Fruit fly (Drosophila melanogaster) whole organism, embryonic: Measurements from ENCODE around the gene Sidpn.

Experiments
- Aef1 ChIP-seq: fragments of 200-800 bp; sonication (Bioruptor generic); IDR thresholded peaks from 3 replicates; pipeline ENCODE4 v1.3.6; 2022; ENCODE audit warnings: missing biosample characterization, missing genetic modification characterization
- Asciz ChIP-seq: fragments of 200-800 bp; sonication (Bioruptor generic); optimal IDR thresholded peaks from 2 replicates; lab custom pipeline; 2017; ENCODE audit warnings: missing biosample characterization, mild to moderate bottlenecking, missing genetic modification characterization, missing genetic modification reagents
- CG1024 ChIP-seq: fragments of 200-800 bp; sonication (Bioruptor generic); IDR thresholded peaks from 2 replicates; pipeline ENCODE4 v1.3.6; 2022; ENCODE audit warnings: missing biosample characterization, missing genetic modification characterization
- CG11456 ChIP-seq: fragments of 200-800 bp; sonication (Bioruptor generic); IDR thresholded peaks from 3 replicates; pipeline ENCODE4 v1.3.6; 2022; ENCODE audit warnings: missing biosample characterization, missing genetic modification characterization
- CG13424 ChIP-seq: fragments of 200-800 bp; sonication (Bioruptor generic); optimal IDR thresholded peaks from 2 replicates; lab custom pipeline; 2019; ENCODE audit warnings: missing biosample characterization, mild to moderate bottlenecking, missing genetic modification characterization, moderate library complexity
- CG15269 ChIP-seq: fragments of 200-800 bp; sonication (Bioruptor generic); optimal IDR thresholded peaks from 2 replicates; lab custom pipeline; 2018; ENCODE audit warnings: missing biosample characterization, mild to moderate bottlenecking, missing genetic modification characterization, moderate library complexity
- CG18262 ChIP-seq: fragments of 200-800 bp; optimal IDR thresholded peaks from 3 replicates; lab custom pipeline; 2019; ENCODE audit warnings: missing biosample characterization, mild to moderate bottlenecking, missing genetic modification characterization, moderate library complexity
- CG18764 ChIP-seq: fragments of 200-800 bp; sonication (Bioruptor generic); optimal IDR thresholded peaks from 3 replicates; lab custom pipeline; 2016; ENCODE audit warnings: missing biosample characterization, missing genetic modification characterization
- CG2678 ChIP-seq: fragments of 200-800 bp; sonication (Bioruptor generic); optimal IDR thresholded peaks from 3 replicates; lab custom pipeline; 2019; ENCODE audit warnings: missing biosample characterization, mild to moderate bottlenecking, missing genetic modification characterization, moderate library complexity
- CG34376 ChIP-seq: fragments of 200-800 bp; sonication (Bioruptor generic); optimal IDR thresholded peaks from 2 replicates; lab custom pipeline; 2018; ENCODE audit warnings: missing biosample characterization, mild to moderate bottlenecking, missing genetic modification characterization
- CG4820 ChIP-seq: fragments of 200-800 bp; sonication (Bioruptor generic); optimal IDR thresholded peaks from 3 replicates; lab custom pipeline; 2016; ENCODE audit warnings: missing biosample characterization, missing genetic modification characterization
- CG6813 ChIP-seq: fragments of 200-800 bp; sonication (Bioruptor generic); optimal IDR thresholded peaks from 2 replicates; lab custom pipeline; 2017; ENCODE audit warnings: missing biosample characterization, missing genetic modification characterization, mild to moderate bottlenecking, moderate library complexity, missing genetic modification reagents
- CG8089 ChIP-seq: fragments of 200-800 bp; sonication (Bioruptor generic); optimal IDR thresholded peaks from 3 replicates; lab custom pipeline; 2016; ENCODE audit warnings: missing biosample characterization, missing genetic modification characterization
- CG8359 ChIP-seq: fragments of 200-800 bp; sonication (Bioruptor generic); optimal IDR thresholded peaks from 2 replicates; lab custom pipeline; 2017; ENCODE audit warnings: missing biosample characterization, mild to moderate bottlenecking, missing genetic modification characterization, borderline replicate concordance
- CG9797 ChIP-seq: fragments of 200-800 bp; sonication (Bioruptor generic); optimal IDR thresholded peaks from 3 replicates; lab custom pipeline; 2018; ENCODE audit warnings: missing biosample characterization, mild to moderate bottlenecking, missing genetic modification characterization
- CoRest ChIP-seq: fragments of 200-800 bp; sonication (Bioruptor generic); optimal IDR thresholded peaks from 3 replicates; lab custom pipeline; 2018; ENCODE audit warnings: missing biosample characterization, mild to moderate bottlenecking, missing genetic modification characterization, moderate library complexity
- CrebB ChIP-seq: fragments of 200-800 bp; sonication (Bioruptor generic); optimal IDR thresholded peaks from 3 replicates; lab custom pipeline; 2018; ENCODE audit warnings: missing biosample characterization, mild to moderate bottlenecking, missing genetic modification characterization
- Elba2 ChIP-seq: fragments of 200-800 bp; sonication (Bioruptor generic); optimal IDR thresholded peaks from 3 replicates; lab custom pipeline; 2016; ENCODE audit warnings: missing biosample characterization, missing genetic modification characterization
- HLH54F ChIP-seq: fragments of 200-800 bp; sonication (Bioruptor generic); optimal IDR thresholded peaks from 3 replicates; lab custom pipeline; 2016; ENCODE audit warnings: missing biosample characterization, missing genetic modification characterization
- HmgD ChIP-seq: fragments of 200-800 bp; sonication (Bioruptor generic); optimal IDR thresholded peaks from 3 replicates; lab custom pipeline; 2016; ENCODE audit warnings: missing biosample characterization, missing genetic modification characterization
- Hr78 ChIP-seq, 2 experiments: fragments of 200-800 bp in 1 of 2; fragments of >200 bp in 1 of 2; sonication (Bioruptor generic) in 1 of 2; optimal IDR thresholded peaks; 2 replicates each; lab custom pipeline; 2017 to 2019; ENCODE audit warnings: missing biosample characterization in 2 of 2, missing genetic modification characterization in 2 of 2, mild to moderate bottlenecking in 1 of 2, moderate library complexity in 1 of 2
- Mrtf ChIP-seq: fragments of 200-800 bp; sonication (Bioruptor generic); IDR thresholded peaks from 3 replicates; pipeline ENCODE4 v1.3.6; 2022; ENCODE audit warnings: missing biosample characterization, missing genetic modification characterization
- Oaz ChIP-seq: fragments of 200-800 bp; sonication (Bioruptor generic); IDR thresholded peaks from 2 replicates; pipeline ENCODE4 v1.3.6; 2022; ENCODE audit warnings: missing biosample characterization, missing genetic modification characterization
- Side ChIP-seq: fragments of 200-800 bp; sonication (Bioruptor generic); optimal IDR thresholded peaks from 2 replicates; lab custom pipeline; 2016; ENCODE audit warnings: missing biosample characterization, missing genetic modification characterization
- ac ChIP-seq: fragments of 200-800 bp; sonication (Bioruptor generic); optimal IDR thresholded peaks from 3 replicates; lab custom pipeline; 2017; ENCODE audit warnings: missing biosample characterization, mild to moderate bottlenecking, missing genetic modification characterization
- cg ChIP-seq: fragments of 200-800 bp; sonication (Bioruptor generic); optimal IDR thresholded peaks from 3 replicates; lab custom pipeline; 2019; ENCODE audit warnings: missing biosample characterization, mild to moderate bottlenecking, missing genetic modification characterization, moderate library complexity
- dm ChIP-seq: fragments of 200-800 bp; sonication (Bioruptor generic); optimal IDR thresholded peaks from 3 replicates; lab custom pipeline; 2016; ENCODE audit warnings: missing biosample characterization, missing genetic modification characterization
- dmrt11E ChIP-seq: fragments of 200-800 bp; sonication (Bioruptor generic); optimal IDR thresholded peaks from 3 replicates; lab custom pipeline; 2018; ENCODE audit warnings: missing biosample characterization, mild to moderate bottlenecking, missing genetic modification characterization, moderate library complexity
- exex ChIP-seq: fragments of 200-800 bp; sonication (Bioruptor generic); optimal IDR thresholded peaks from 4 replicates; lab custom pipeline; 2018; ENCODE audit warnings: missing biosample characterization, mild to moderate bottlenecking, missing genetic modification characterization, moderate library complexity
- eyg ChIP-seq: fragments of 200-800 bp; sonication (Bioruptor generic); optimal IDR thresholded peaks from 3 replicates; lab custom pipeline; 2016; ENCODE audit warnings: missing biosample characterization, missing genetic modification characterization
- fd64A ChIP-seq: fragments of 200-800 bp; sonication (Bioruptor generic); optimal IDR thresholded peaks from 3 replicates; lab custom pipeline; 2018; ENCODE audit warnings: missing biosample characterization, mild to moderate bottlenecking, missing genetic modification characterization
- fd96Cb ChIP-seq: fragments of 200-800 bp; sonication (Bioruptor generic); optimal IDR thresholded peaks from 2 replicates; lab custom pipeline; 2018; ENCODE audit warnings: missing biosample characterization, mild to moderate bottlenecking, missing genetic modification characterization, moderate library complexity
- hbn ChIP-seq: fragments of 200-800 bp; sonication (Bioruptor generic); IDR thresholded peaks from 2 replicates; pipeline ENCODE4 v1.3.6; 2022; ENCODE audit warnings: missing biosample characterization, missing genetic modification characterization; ENCODE audit not compliant: partially characterized antibody
- kay ChIP-seq: fragments of 200-800 bp; sonication (Bioruptor generic); optimal IDR thresholded peaks from 2 replicates; lab custom pipeline; 2016; ENCODE audit warnings: missing biosample characterization, missing genetic modification characterization
- otp ChIP-seq: fragments of 200-800 bp; sonication (Bioruptor generic); IDR thresholded peaks from 3 replicates; pipeline ENCODE4, ENCODE4 v1.3.6; 2022; ENCODE audit warnings: missing biosample characterization, missing genetic modification characterization
- sd ChIP-seq: fragments of 200-800 bp; sonication (Bioruptor generic); optimal IDR thresholded peaks from 3 replicates; lab custom pipeline; 2018; ENCODE audit warnings: missing biosample characterization, mild to moderate bottlenecking, missing genetic modification characterization, moderate library complexity
- sob ChIP-seq: fragments of 200-800 bp; sonication (Bioruptor generic); IDR thresholded peaks from 2 replicates; pipeline ENCODE4 v1.3.6; 2022; ENCODE audit warnings: missing biosample characterization, missing genetic modification characterization
- stc ChIP-seq: fragments of 200-800 bp; sonication (Bioruptor generic); IDR thresholded peaks from 2 replicates; pipeline ENCODE4 v1.3.6; 2022; ENCODE audit warnings: missing biosample characterization, missing genetic modification characterization
- sug ChIP-seq: fragments of 200-800 bp; optimal IDR thresholded peaks from 2 replicates; lab custom pipeline; 2019; ENCODE audit warnings: missing biosample characterization, mild to moderate bottlenecking, missing genetic modification characterization, moderate library complexity
- tup ChIP-seq: fragments of 200-800 bp; sonication (Bioruptor generic); optimal IDR thresholded peaks from 2 replicates; lab custom pipeline; 2016; ENCODE audit warnings: missing biosample characterization, mild to moderate bottlenecking, missing genetic modification characterization, moderate library complexity
- zen ChIP-seq: fragments of 200-800 bp; sonication (Bioruptor generic); optimal IDR thresholded peaks from 3 replicates; lab custom pipeline; 2018; ENCODE audit warnings: missing biosample characterization, mild to moderate bottlenecking, missing genetic modification characterization, moderate library complexity

Gene Sidpn

dm6 chr2L:18995660-18996417 is 31.7 kb upstream of the Sidpn start, which contains the start of gene CG10650 (continued):
- TF ChIP-seq stc (GFP tag; lab: Robert Waterston, UW) (no peak), CoRest (no peak), hbn (GFP tag; lab: Robert Waterston, UW) (no peak), sob (GFP tag; lab: Robert Waterston, UW) (no peak), CG8089 (no peak), Asciz (no peak), CG18764 (GFP tag; lab: Kevin White, UChicago) (no peak), CG13424 (tag; lab: Kevin White, UChicago) (no peak), kay (GFP tag; lab: Kevin White, UChicago) (no peak), Oaz (GFP tag; lab: Robert Waterston, UW) (no peak), CG18262 (tag; lab: Kevin White, UChicago) (no peak), ac (no peak), CG6813 (GFP tag; lab: Kevin White, UChicago) (peak; percentile 5), CG1024 (GFP tag; lab: Robert Waterston, UW) (no peak), dm (GFP tag; lab: Kevin White, UChicago) (no peak), CG11456 (GFP tag; lab: Robert Waterston, UW) (no peak), fd96Cb (no peak), eyg (GFP tag; lab: Kevin White, UChicago) (no peak), sug (tag; lab: Kevin White, UChicago) (peak; percentile 73), HLH54F (GFP tag; lab: Kevin White, UChicago) (no peak), fd64A (GFP tag; lab: Kevin White, UChicago) (no peak), Side (GFP tag; lab: Kevin White, UChicago) (no peak), tup (GFP tag; lab: Kevin White, UChicago) (no peak), CG4820 (GFP tag; lab: Kevin White, UChicago) (no peak), otp (GFP tag; lab: Robert Waterston, UW) (0 out of 3 replicates have a peak, but pooled peaks have one; percentile 19), Mrtf (no peak), HmgD (GFP tag; lab: Kevin White, UChicago) (no peak), cg (peak; percentile 67), Hr78 (GFP tag; optimal IDR thresholded peaks at IDR 0.05; lab: Kevin White, UChicago) (peak in 1 of 2 experiments; percentile 15), zen (tag; lab: Kevin White, UChicago) (no peak), CG8359 (no peak)

DNA sequence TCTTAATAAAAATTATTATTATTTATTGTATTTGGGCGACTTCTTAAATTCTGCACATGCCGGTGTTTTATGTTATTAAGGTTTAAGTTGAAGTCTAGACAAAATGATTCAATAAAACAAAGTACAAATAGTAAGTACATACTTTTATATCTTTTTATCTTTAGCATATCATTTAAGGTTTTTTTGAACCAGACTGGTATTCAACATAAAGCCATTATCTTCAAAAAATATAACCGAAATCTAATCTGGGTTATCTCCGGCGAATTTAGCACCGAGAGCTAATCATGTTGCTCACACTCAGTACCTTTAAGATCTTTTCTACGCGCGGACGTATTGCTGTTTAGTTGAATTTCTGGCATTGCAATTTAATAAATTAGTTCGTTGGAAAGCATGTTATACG is 30.4 kb upstream of the Sidpn start, which contains the start of gene CG31792:
Gene CG31792 (plus strand): TSS at position 301 of the 400 bp plus-strand sequence.
- no peak for TF ChIP-seq CrebB (tag; lab: Kevin White, UChicago)
- TF ChIP-seq CG2678 (tag; lab: Kevin White, UChicago): peak; percentile 3
- TF ChIP-seq Aef1 (GFP tag; lab: Robert Waterston, UW): no peak
- TF ChIP-seq Elba2 (GFP tag; lab: Kevin White, UChicago): no peak
- TF ChIP-seq sd: peak; percentile 4
- no peak for TF ChIP-seq CG9797
- TF ChIP-seq dmrt11E (tag; lab: Kevin White, UChicago): no peak
- peak; percentile 12 for TF ChIP-seq CG34376 (GFP tag; lab: Kevin White, UChicago)
- peak; percentile 18 for TF ChIP-seq CG15269
- peak; percentile 48 for TF ChIP-seq exex (tag; lab: Kevin White, UChicago)
